Worm (Caenorhabditis elegans) whole organism, L3 larva: ENCODE results near the gene ubq-1.

Experiments
- ZK546.5 ChIP-seq: sonication (generic microtip); optimal IDR thresholded peaks from 2 replicates; lab custom pipeline; 2017; ENCODE audit warnings: missing biosample characterization, missing genetic modification characterization
- aly-2 ChIP-seq: fragments of 150-350 bp; optimal IDR thresholded peaks from 2 replicates; lab custom pipeline; 2014; ENCODE audit warnings: missing biosample characterization, missing genetic modification characterization
- ama-1 ChIP-seq: fragments of 150-350 bp; optimal IDR thresholded peaks from 2 replicates; lab custom pipeline; 2018
- ceh-28 ChIP-seq: fragments of 150-350 bp; optimal IDR thresholded peaks from 2 replicates; lab custom pipeline; 2014; ENCODE audit warnings: missing biosample characterization, missing genetic modification reagents, missing genetic modification characterization
- ceh-9 ChIP-seq: sonication (generic microtip); optimal IDR thresholded peaks from 2 replicates; lab custom pipeline; 2018; ENCODE audit warnings: missing biosample characterization, missing genetic modification characterization
- egl-27 ChIP-seq: sonication (generic microtip); optimal IDR thresholded peaks from 4 replicates; lab custom pipeline; 2017; ENCODE audit warnings: missing biosample characterization, missing genetic modification reagents, missing genetic modification characterization
- egl-5 ChIP-seq: fragments of 150-350 bp; optimal IDR thresholded peaks from 2 replicates; lab custom pipeline; 2017; ENCODE audit warnings: missing biosample characterization, missing genetic modification reagents, missing genetic modification characterization, inconsistent platforms
- elt-1 ChIP-seq: fragments of 150-350 bp; optimal IDR thresholded peaks from 2 replicates; lab custom pipeline; 2014; ENCODE audit warnings: missing biosample characterization, missing genetic modification characterization
- elt-2 ChIP-seq: sonication (generic microtip); optimal IDR thresholded peaks from 2 replicates; lab custom pipeline; 2016; ENCODE audit warnings: missing genetic modification reagents, mild to moderate bottlenecking, missing genetic modification characterization, missing compliant biosample characterization
- elt-3 ChIP-seq, 3 experiments: fragments of 150-350 bp in 1 of 3; sonication (generic microtip) in 2 of 3; optimal IDR thresholded peaks; 2 replicates in 2 of 3; 4 replicates in 1 of 3; lab custom pipeline; 2014 to 2017; ENCODE audit warnings: missing biosample characterization in 3 of 3, missing genetic modification characterization in 3 of 3
- eor-1 ChIP-seq, 2 experiments: fragments of 150-350 bp; optimal IDR thresholded peaks; 2 replicates each; lab custom pipeline; 2014 to 2018; ENCODE audit warnings: missing biosample characterization in 2 of 2, missing genetic modification characterization in 2 of 2
- fkh-10 ChIP-seq: sonication (generic microtip); optimal IDR thresholded peaks from 2 replicates; lab custom pipeline; 2017; ENCODE audit warnings: missing biosample characterization, missing genetic modification reagents, missing genetic modification characterization
- fkh-2 ChIP-seq: fragments of 150-350 bp; optimal IDR thresholded peaks from 2 replicates; lab custom pipeline; 2014; ENCODE audit warnings: missing biosample characterization, missing genetic modification reagents, missing genetic modification characterization
- hmg-11 ChIP-seq: sonication (generic microtip); optimal IDR thresholded peaks from 2 replicates; lab custom pipeline; 2016; ENCODE audit warnings: missing genetic modification characterization, missing compliant biosample characterization
- jun-1 ChIP-seq: fragments of 150-350 bp; optimal IDR thresholded peaks from 2 replicates; lab custom pipeline; 2014; ENCODE audit warnings: missing biosample characterization, missing genetic modification reagents, missing genetic modification characterization
- lin-15B ChIP-seq: fragments of 150-350 bp; optimal IDR thresholded peaks from 2 replicates; lab custom pipeline; 2014; ENCODE audit warnings: missing biosample characterization, missing genetic modification characterization
- mml-1 ChIP-seq: fragments of 150-350 bp; sonication (generic microtip); optimal IDR thresholded peaks from 3 replicates; lab custom pipeline; 2014; ENCODE audit warnings: missing biosample characterization, missing genetic modification characterization
- nhr-11 ChIP-seq: fragments of 150-350 bp; optimal IDR thresholded peaks from 2 replicates; lab custom pipeline; 2014; ENCODE audit warnings: missing biosample characterization, missing genetic modification characterization
- nhr-12 ChIP-seq: fragments of 150-350 bp; optimal IDR thresholded peaks from 2 replicates; lab custom pipeline; 2014; ENCODE audit warnings: missing biosample characterization, missing genetic modification characterization
- nhr-23 ChIP-seq: fragments of 150-350 bp; optimal IDR thresholded peaks from 2 replicates; lab custom pipeline; 2014; ENCODE audit warnings: missing biosample characterization, missing genetic modification reagents, missing genetic modification characterization
- nhr-28 ChIP-seq: fragments of 150-350 bp; optimal IDR thresholded peaks from 2 replicates; lab custom pipeline; 2014; ENCODE audit warnings: missing biosample characterization, missing genetic modification characterization
- nhr-43 ChIP-seq: sonication (generic microtip); optimal IDR thresholded peaks from 2 replicates; lab custom pipeline; 2016; ENCODE audit warnings: mild to moderate bottlenecking, missing genetic modification characterization, missing compliant biosample characterization; ENCODE audit not compliant: poor library complexity, severe bottlenecking
- nhr-67 ChIP-seq: fragments of 150-350 bp; optimal IDR thresholded peaks from 2 replicates; lab custom pipeline; 2014; ENCODE audit warnings: missing biosample characterization, missing genetic modification characterization
- nhr-77 ChIP-seq: fragments of 150-350 bp; optimal IDR thresholded peaks from 2 replicates; lab custom pipeline; 2014; ENCODE audit warnings: missing biosample characterization, missing genetic modification characterization
- pha-4 ChIP-seq: fragments of 150-350 bp; optimal IDR thresholded peaks from 2 replicates; lab custom pipeline; 2014; ENCODE audit warnings: missing biosample characterization, missing genetic modification reagents, missing genetic modification characterization
- pqm-1 ChIP-seq: fragments of 150-350 bp; optimal IDR thresholded peaks from 2 replicates; lab custom pipeline; 2017; ENCODE audit warnings: missing biosample characterization, missing genetic modification characterization, inconsistent platforms
- sea-2 ChIP-seq: fragments of 150-350 bp; sonication (generic microtip); optimal IDR thresholded peaks from 4 replicates; lab custom pipeline; 2014; ENCODE audit warnings: missing biosample characterization, missing genetic modification reagents, missing genetic modification characterization
- snpc-4 ChIP-seq: fragments of 150-350 bp; optimal IDR thresholded peaks from 2 replicates; lab custom pipeline; 2014; ENCODE audit warnings: missing biosample characterization, missing genetic modification characterization
- tbx-2 ChIP-seq: sonication (generic microtip); optimal IDR thresholded peaks from 2 replicates; lab custom pipeline; 2016; ENCODE audit warnings: mild to moderate bottlenecking, missing genetic modification characterization, missing compliant biosample characterization
- unc-39 ChIP-seq: sonication (generic microtip); optimal IDR thresholded peaks from 4 replicates; lab custom pipeline; 2017; ENCODE audit warnings: missing biosample characterization, missing genetic modification characterization
- unc-62 ChIP-seq: fragments of 150-350 bp; sonication (generic microtip); optimal IDR thresholded peaks from 4 replicates; lab custom pipeline; 2014; ENCODE audit warnings: missing biosample characterization, missing genetic modification reagents, missing genetic modification characterization
- zag-1 ChIP-seq: fragments of 150-350 bp; optimal IDR thresholded peaks from 2 replicates; lab custom pipeline; 2014; ENCODE audit warnings: missing biosample characterization, missing genetic modification characterization
- ztf-11 ChIP-seq: fragments of 150-350 bp; optimal IDR thresholded peaks from 2 replicates; lab custom pipeline; 2014; ENCODE audit warnings: missing biosample characterization, missing genetic modification characterization
- ztf-4 ChIP-seq: fragments of 150-350 bp; optimal IDR thresholded peaks from 2 replicates; lab custom pipeline; 2014; ENCODE audit warnings: missing biosample characterization, missing genetic modification characterization

The ubq-1 gene

DNA sequence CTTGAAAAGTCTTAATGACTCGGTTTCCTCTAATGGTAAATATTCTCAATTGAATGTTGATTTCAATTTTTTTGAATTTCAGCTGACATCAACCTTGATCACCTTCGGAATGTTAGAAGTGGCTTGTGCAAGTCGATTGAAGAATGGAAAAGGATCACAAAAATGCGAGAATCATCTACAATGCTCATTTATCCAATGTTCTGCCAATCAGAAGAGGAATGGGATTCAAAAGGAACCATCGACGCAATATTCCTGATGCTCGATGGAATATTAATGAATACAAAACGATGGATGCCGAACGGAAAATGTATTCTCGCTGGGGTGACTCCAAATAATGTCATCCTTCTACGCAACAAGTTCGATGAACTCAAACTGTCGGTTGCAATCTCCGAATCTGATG, 21.5 kb downstream of the ubq-1 start:
- TF ChIP-seq nhr-28 (tag; lab: Kevin White, UChicago) = no peak
- TF ChIP-seq elt-2 (tag; lab: Kevin White, UChicago) = no peak
- no peak for TF ChIP-seq jun-1 (tag; lab: Kevin White, UChicago)
- no peak for TF ChIP-seq fkh-10
- no peak for TF ChIP-seq sea-2 (GFP tag; lab: Kevin White, UChicago)
- TF ChIP-seq, all 47 proteins: peak for 0

DNA sequence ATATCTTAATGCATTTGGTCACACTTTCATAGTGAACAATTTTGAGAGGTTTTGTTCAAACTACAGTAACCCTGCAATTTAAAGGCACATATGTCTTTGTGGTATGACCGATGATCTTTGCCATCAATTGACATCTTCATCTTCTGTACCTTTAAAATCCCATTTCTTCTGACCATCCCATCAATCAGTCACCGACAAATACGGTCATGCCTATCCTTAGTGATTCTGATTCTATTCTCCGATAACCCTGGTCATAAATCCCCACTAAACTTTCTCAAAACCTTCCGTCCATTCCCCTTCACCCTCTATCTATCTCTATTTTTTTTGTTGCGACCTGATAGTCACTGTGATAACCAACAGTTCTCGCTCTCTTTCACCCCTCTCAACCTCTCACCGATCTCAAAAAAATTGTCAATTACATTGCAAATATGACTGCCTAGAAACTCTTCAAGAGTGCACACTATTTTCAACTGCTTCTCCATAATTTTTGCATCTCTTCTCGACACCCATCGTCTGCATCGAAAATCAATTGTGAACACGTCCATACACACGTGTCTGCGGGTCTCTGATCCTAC, 24.1 kb downstream of the ubq-1 start:
- TF ChIP-seq ztf-11 (tag; lab: Kevin White, UChicago) (no peak), zag-1 (tag; lab: Kevin White, UChicago) (no peak), tbx-2 (tag; lab: Kevin White, UChicago) (no peak), nhr-67 (tag; lab: Kevin White, UChicago) (no peak), unc-62 (no peak), eor-1 (tag; optimal IDR thresholded peaks at IDR 0.05; lab: Kevin White, UChicago) (no peak), pha-4 (tag; lab: Kevin White, UChicago) (peak; percentile 49), elt-1 (tag; lab: Kevin White, UChicago) (no peak), elt-2 (tag; lab: Kevin White, UChicago) (peak; percentile 54), lin-15B (tag; lab: Kevin White, UChicago) (no peak), elt-3 (tag; optimal IDR thresholded peaks at IDR 0.05; lab: Kevin White, UChicago) (peak in 1 of 3 experiments; percentile 11), jun-1 (tag; lab: Kevin White, UChicago) (no peak)

DNA sequence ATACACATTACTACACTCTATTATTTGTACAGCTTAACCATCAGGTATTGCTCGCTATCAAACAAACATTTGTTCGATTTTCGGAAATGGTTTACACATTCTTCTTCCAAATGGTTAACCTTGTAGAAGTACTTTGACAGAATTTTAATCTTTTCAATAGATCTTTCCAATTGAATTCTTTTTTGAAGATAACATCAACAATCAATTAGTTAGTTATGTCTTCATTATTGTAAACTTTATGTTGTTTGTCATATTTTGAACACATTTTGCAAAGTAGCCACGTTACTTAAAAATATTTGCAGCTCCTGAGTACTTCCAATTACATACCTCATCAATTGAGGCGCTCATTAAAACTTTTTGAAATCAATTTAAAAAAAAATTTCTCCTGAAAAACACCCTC, 25.3 kb downstream of the ubq-1 start:
- no peak for TF ChIP-seq snpc-4
- TF ChIP-seq fkh-10 = no peak
- TF ChIP-seq aly-2 (tag; lab: Kevin White, UChicago) = no peak
- no peak for TF ChIP-seq ztf-4
- no peak for TF ChIP-seq nhr-43
- peak; percentile 10 for TF ChIP-seq pha-4 (tag; lab: Kevin White, UChicago)
- TF ChIP-seq elt-1 (tag; lab: Kevin White, UChicago) = peak; percentile 75
- no peak for TF ChIP-seq egl-5 (tag; lab: Kevin White, UChicago)
- no peak for TF ChIP-seq nhr-11 (tag; lab: Kevin White, UChicago)

DNA sequence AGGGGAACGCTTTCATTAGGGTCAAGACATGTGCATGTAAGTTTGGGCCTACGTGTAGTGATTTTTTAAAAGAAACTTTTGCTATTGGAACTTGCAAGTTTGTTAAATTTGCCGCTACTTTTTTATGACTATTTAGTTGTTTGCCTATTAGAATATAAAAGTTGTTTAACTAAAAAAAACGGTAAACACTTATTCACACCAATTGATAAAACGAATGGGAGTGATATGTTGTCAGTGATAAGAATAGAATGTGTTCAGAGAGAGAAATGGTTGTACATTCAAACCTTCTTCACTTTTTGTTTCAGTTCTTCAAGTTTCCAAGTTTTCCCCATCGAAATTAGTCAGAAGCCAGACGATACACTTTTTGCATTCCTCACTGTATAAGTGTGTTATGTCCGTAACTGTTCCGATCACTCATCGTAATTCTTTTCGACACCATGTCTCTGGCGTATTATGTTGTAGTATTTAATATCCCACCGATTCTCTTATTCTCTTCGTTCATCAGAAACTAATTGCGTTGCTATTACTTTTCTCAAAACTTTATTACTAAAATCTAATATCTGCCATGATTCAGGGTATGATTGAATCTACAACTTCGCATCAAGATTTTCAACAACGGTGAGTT, 25.9 kb downstream of the ubq-1 start, which contains the start of gene dct-6:
dct-6 (plus strand) TSS at position 575 of the 625 bp plus-strand sequence.
- peak; percentile 80 for TF ChIP-seq pqm-1 (tag; lab: Kevin White, UChicago)
- peak; percentile 47 for TF ChIP-seq pha-4 (tag; lab: Kevin White, UChicago)
- no peak for TF ChIP-seq mml-1 (tag; lab: Kevin White, UChicago)
- peak; percentile 66 for TF ChIP-seq elt-2 (tag; lab: Kevin White, UChicago)

DNA sequence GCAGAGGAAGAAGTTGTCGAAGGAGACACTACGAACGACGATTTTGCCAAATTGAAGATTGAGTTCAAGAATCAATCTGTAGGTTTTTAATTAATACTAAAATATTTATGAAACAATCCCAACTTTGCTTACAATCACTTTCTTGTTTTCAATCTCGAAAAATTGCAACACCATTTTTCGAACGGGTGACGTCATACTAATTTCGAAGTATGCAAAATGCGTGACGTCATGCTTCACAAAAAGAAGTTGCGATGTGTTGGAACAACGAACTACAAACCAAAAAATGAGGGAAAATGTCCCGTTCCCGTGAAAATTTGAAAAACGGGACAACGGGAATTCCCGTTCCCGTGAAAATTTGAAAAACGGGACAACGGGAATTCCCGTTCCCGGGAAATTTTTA, 27.6 kb downstream of the ubq-1 start:
- TF ChIP-seq tbx-2 (tag; lab: Kevin White, UChicago) (no peak), aly-2 (tag; lab: Kevin White, UChicago) (no peak), nhr-28 (tag; lab: Kevin White, UChicago) (no peak), ceh-28 (tag; lab: Kevin White, UChicago) (no peak), egl-27 (tag; lab: Kevin White, UChicago) (no peak), snpc-4 (no peak), ztf-11 (tag; lab: Kevin White, UChicago) (no peak), fkh-10 (no peak), nhr-12 (tag; lab: Kevin White, UChicago) (no peak), nhr-23 (tag; lab: Kevin White, UChicago) (no peak), nhr-77 (tag; lab: Kevin White, UChicago) (no peak), fkh-2 (tag; lab: Kevin White, UChicago) (no peak), pha-4 (tag; lab: Kevin White, UChicago) (no peak), hmg-11 (tag; lab: Kevin White, UChicago) (no peak), unc-39 (no peak), ZK546.5 (no peak), ceh-9 (tag; lab: Kevin White, UChicago) (no peak), nhr-67 (tag; lab: Kevin White, UChicago) (no peak), ama-1 (lab: Kevin White, UChicago) (no peak)
- TF ChIP-seq, all 47 proteins: peak for 0
